Worm (Caenorhabditis elegans) whole organism, L2 larva: ENCODE results near the gene wht-7.

Experiments used
- C34F6.9 ChIP-seq: fragments of 150-350 bp; optimal IDR thresholded peaks from 2 replicates; lab custom pipeline; 2014; ENCODE audit warnings: missing biosample characterization, missing genetic modification characterization
- aly-2 ChIP-seq: fragments of 150-350 bp; optimal IDR thresholded peaks from 2 replicates; lab custom pipeline; 2014; ENCODE audit warnings: missing biosample characterization, missing genetic modification characterization
- egl-27 ChIP-seq: sonication (generic microtip); optimal IDR thresholded peaks from 3 replicates; lab custom pipeline; 2017; ENCODE audit warnings: missing biosample characterization, missing genetic modification reagents, missing genetic modification characterization
- fos-1 ChIP-seq: fragments of 150-350 bp; optimal IDR thresholded peaks from 2 replicates; lab custom pipeline; 2014; ENCODE audit warnings: missing biosample characterization, missing genetic modification characterization
- lin-13 ChIP-seq: fragments of 150-350 bp; optimal IDR thresholded peaks from 2 replicates; lab custom pipeline; 2014; ENCODE audit warnings: missing biosample characterization, missing genetic modification reagents, missing genetic modification characterization
- lsy-2 ChIP-seq, 2 experiments: fragments of 150-350 bp in 1 of 2; sonication (generic microtip) in 1 of 2; optimal IDR thresholded peaks; 2 replicates each; lab custom pipeline; 2014 to 2017; ENCODE audit warnings: missing biosample characterization in 2 of 2, missing genetic modification characterization in 2 of 2
- mab-5 ChIP-seq: fragments of 150-350 bp; optimal IDR thresholded peaks from 2 replicates; lab custom pipeline; 2014; ENCODE audit warnings: missing biosample characterization, missing genetic modification characterization
- nhr-10 ChIP-seq: sonication (generic microtip); optimal IDR thresholded peaks from 2 replicates; lab custom pipeline; 2017; ENCODE audit warnings: missing biosample characterization, missing genetic modification characterization
- nhr-11 ChIP-seq: fragments of 150-350 bp; optimal IDR thresholded peaks from 2 replicates; lab custom pipeline; 2014; ENCODE audit warnings: missing biosample characterization, missing genetic modification characterization
- nhr-77 ChIP-seq: fragments of 150-350 bp; optimal IDR thresholded peaks from 2 replicates; lab custom pipeline; 2014; ENCODE audit warnings: missing biosample characterization, missing genetic modification characterization
- skn-1 ChIP-seq: sonication (generic microtip); optimal IDR thresholded peaks from 2 replicates; lab custom pipeline; 2017; ENCODE audit warnings: missing biosample characterization, missing genetic modification characterization
- unc-62 ChIP-seq: fragments of 150-350 bp; optimal IDR thresholded peaks from 2 replicates; lab custom pipeline; 2014; ENCODE audit warnings: missing biosample characterization, missing genetic modification reagents, missing genetic modification characterization
- zag-1 ChIP-seq: fragments of 150-350 bp; optimal IDR thresholded peaks from 2 replicates; lab custom pipeline; 2014; ENCODE audit warnings: missing biosample characterization, missing genetic modification characterization

DNA sequence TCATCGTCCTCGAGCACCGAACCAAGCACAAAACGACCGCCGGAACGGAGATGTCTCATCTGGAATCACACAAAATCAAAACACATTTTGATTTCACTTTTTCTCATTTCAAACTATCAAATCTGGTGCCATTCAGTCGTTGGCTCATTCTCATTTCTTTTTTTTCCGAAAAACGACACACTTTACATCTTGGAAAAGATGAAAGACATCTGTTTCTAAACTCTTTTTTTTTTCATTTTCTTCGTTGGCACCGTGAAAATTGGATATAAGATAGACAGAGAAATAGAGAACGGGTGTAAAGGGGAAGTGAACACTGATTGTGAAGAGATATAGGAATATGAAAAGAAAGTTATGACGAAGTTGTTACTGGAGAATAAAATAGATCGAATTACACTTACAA is 6.4 kb upstream of the wht-7 start:
- TF ChIP-seq egl-27 (tag; lab: Kevin White, UChicago): no peak
- peak; percentile 33 for TF ChIP-seq C34F6.9 (tag; lab: Kevin White, UChicago)
- TF ChIP-seq lin-13 (GFP tag; lab: Kevin White, UChicago): no peak
- TF ChIP-seq nhr-11: no peak
- TF ChIP-seq fos-1 (tag; lab: Kevin White, UChicago): no peak
- TF ChIP-seq zag-1 (tag; lab: Kevin White, UChicago): no peak
- TF ChIP-seq nhr-10: no peak
- TF ChIP-seq mab-5: no peak
- no peak for TF ChIP-seq nhr-77
- no peak for TF ChIP-seq skn-1 (tag; lab: Kevin White, UChicago)
- TF ChIP-seq aly-2 (tag; lab: Kevin White, UChicago): no peak
- TF ChIP-seq unc-62 (GFP tag; lab: Kevin White, UChicago): no peak
- no peak for TF ChIP-seq lsy-2 (tag; optimal IDR thresholded peaks at IDR 0.05; lab: Kevin White, UChicago)
